Fruit fly (Drosophila melanogaster) whole organism, embryonic: ENCODE data around the gene Pxn.

Experiments used
- Atf3 ChIP-seq: fragments of 200-800 bp; sonication (Bioruptor generic); optimal IDR thresholded peaks from 3 replicates; lab custom pipeline; 2016; ENCODE audit warnings: missing biosample characterization, missing genetic modification characterization
- Awh ChIP-seq: fragments of 200-800 bp; sonication (Bioruptor generic); IDR thresholded peaks from 2 replicates; pipeline ENCODE4, ENCODE4 v1.3.6; 2022; ENCODE audit warnings: missing biosample characterization, missing genetic modification characterization
- Bdp1 ChIP-seq: fragments of 200-800 bp; sonication (Bioruptor generic); optimal IDR thresholded peaks from 3 replicates; lab custom pipeline; 2016; ENCODE audit warnings: missing biosample characterization, missing genetic modification characterization
- BtbVII ChIP-seq: fragments of 200-800 bp; sonication (Bioruptor generic); optimal IDR thresholded peaks from 3 replicates; lab custom pipeline; 2017; ENCODE audit warnings: missing biosample characterization, mild to moderate bottlenecking, missing genetic modification characterization
- CG10366 ChIP-seq: fragments of 200-800 bp; sonication (Bioruptor generic); IDR thresholded peaks from 2 replicates; pipeline ENCODE4 v1.3.6; 2022; ENCODE audit warnings: missing biosample characterization, missing genetic modification characterization
- CG17328 ChIP-seq: fragments of 200-800 bp; sonication (Bioruptor generic); IDR thresholded peaks from 2 replicates; pipeline ENCODE4 v1.3.6; 2022; ENCODE audit warnings: missing biosample characterization, missing genetic modification characterization
- CG1792 ChIP-seq: fragments of 200-800 bp; sonication (Bioruptor generic); optimal IDR thresholded peaks from 2 replicates; lab custom pipeline; 2016; ENCODE audit warnings: missing biosample characterization, missing genetic modification characterization
- CG2202 ChIP-seq: fragments of 200-800 bp; sonication (Bioruptor generic); optimal IDR thresholded peaks from 2 replicates; lab custom pipeline; 2018; ENCODE audit warnings: missing biosample characterization, mild to moderate bottlenecking, missing genetic modification characterization
- CG2678 ChIP-seq: fragments of 200-800 bp; sonication (Bioruptor generic); optimal IDR thresholded peaks from 3 replicates; lab custom pipeline; 2019; ENCODE audit warnings: missing biosample characterization, mild to moderate bottlenecking, missing genetic modification characterization, moderate library complexity
- CG31388 ChIP-seq: fragments of 200-800 bp; sonication (Bioruptor generic); optimal IDR thresholded peaks from 2 replicates; lab custom pipeline; 2016; ENCODE audit warnings: missing biosample characterization, missing genetic modification characterization
- CG3163 ChIP-seq: fragments of 200-800 bp; sonication (Bioruptor generic); optimal IDR thresholded peaks from 3 replicates; lab custom pipeline; 2016; ENCODE audit warnings: missing biosample characterization, missing genetic modification characterization
- CG3838 ChIP-seq: fragments of 200-800 bp; sonication (Bioruptor generic); optimal IDR thresholded peaks from 3 replicates; lab custom pipeline; 2016; ENCODE audit warnings: missing biosample characterization, missing genetic modification characterization
- CG6254 ChIP-seq: fragments of 200-800 bp; sonication (Bioruptor generic); optimal IDR thresholded peaks from 3 replicates; lab custom pipeline; 2017; ENCODE audit warnings: mild to moderate bottlenecking, missing biosample characterization, missing genetic modification reagents, missing genetic modification characterization
- CG6654 ChIP-seq: fragments of 200-800 bp; sonication (Bioruptor generic); optimal IDR thresholded peaks from 2 replicates; lab custom pipeline; 2017; ENCODE audit warnings: missing biosample characterization, mild to moderate bottlenecking, missing genetic modification characterization
- CG6765 ChIP-seq: fragments of 200-800 bp; sonication (Bioruptor generic); optimal IDR thresholded peaks from 3 replicates; lab custom pipeline; 2017; ENCODE audit warnings: missing biosample characterization, mild to moderate bottlenecking, missing genetic modification characterization
- CG8089 ChIP-seq: fragments of 200-800 bp; sonication (Bioruptor generic); optimal IDR thresholded peaks from 3 replicates; lab custom pipeline; 2016; ENCODE audit warnings: missing biosample characterization, missing genetic modification characterization
- CG8359 ChIP-seq: fragments of 200-800 bp; sonication (Bioruptor generic); optimal IDR thresholded peaks from 2 replicates; lab custom pipeline; 2017; ENCODE audit warnings: missing biosample characterization, mild to moderate bottlenecking, missing genetic modification characterization, borderline replicate concordance
- CTCF ChIP-seq: fragments of 200-800 bp; sonication (Bioruptor generic); optimal IDR thresholded peaks from 2 replicates; lab custom pipeline; 2017; ENCODE audit warnings: missing biosample characterization, mild to moderate bottlenecking, missing genetic modification characterization, moderate library complexity
- Chrac-16 ChIP-seq: fragments of 200-800 bp; sonication (Bioruptor generic); optimal IDR thresholded peaks from 3 replicates; lab custom pipeline; 2016; ENCODE audit warnings: missing biosample characterization, missing genetic modification characterization
- E2f1 ChIP-seq: fragments of 200-800 bp; sonication (Bioruptor generic); IDR thresholded peaks from 2 replicates; pipeline ENCODE4 v1.3.6; 2022; ENCODE audit warnings: missing biosample characterization, missing genetic modification characterization
- Hr78 ChIP-seq, 2 experiments: fragments of 200-800 bp in 1 of 2; fragments of >200 bp in 1 of 2; sonication (Bioruptor generic) in 1 of 2; optimal IDR thresholded peaks; 2 replicates each; lab custom pipeline; 2017 to 2019; ENCODE audit warnings: missing biosample characterization in 2 of 2, missing genetic modification characterization in 2 of 2, mild to moderate bottlenecking in 1 of 2, moderate library complexity in 1 of 2
- Jarid2 ChIP-seq: fragments of 200-800 bp; sonication (Bioruptor generic); optimal IDR thresholded peaks from 3 replicates; lab custom pipeline; 2017; ENCODE audit warnings: mild to moderate bottlenecking, missing biosample characterization, missing genetic modification reagents, missing genetic modification characterization
- MTF-1 ChIP-seq: fragments of 200-800 bp; sonication (Bioruptor generic); optimal IDR thresholded peaks from 2 replicates; lab custom pipeline; 2018; ENCODE audit warnings: missing biosample characterization, mild to moderate bottlenecking, missing genetic modification characterization, borderline replicate concordance
- NC2β ChIP-seq: fragments of 200-800 bp; sonication (Bioruptor generic); optimal IDR thresholded peaks from 2 replicates; lab custom pipeline; 2016; ENCODE audit warnings: missing biosample characterization, missing genetic modification characterization
- Nf-YC ChIP-seq: fragments of 200-800 bp; optimal IDR thresholded peaks from 3 replicates; lab custom pipeline; 2019; ENCODE audit warnings: missing biosample characterization, mild to moderate bottlenecking, missing genetic modification characterization, moderate library complexity
- Optix ChIP-seq: fragments of 200-800 bp; sonication (Bioruptor generic); IDR thresholded peaks from 3 replicates; pipeline ENCODE4 v1.3.6; 2022; ENCODE audit warnings: missing biosample characterization, missing genetic modification characterization
- Sin3A ChIP-seq: fragments of >200 bp; optimal IDR thresholded peaks from 2 replicates; lab custom pipeline; 2018
- Sox100B ChIP-seq: fragments of 200-800 bp; sonication (Bioruptor generic); optimal IDR thresholded peaks from 3 replicates; lab custom pipeline; 2018; ENCODE audit warnings: missing biosample characterization, mild to moderate bottlenecking, missing genetic modification characterization
- ash1 ChIP-seq: fragments of 200-800 bp; sonication (Bioruptor generic); optimal IDR thresholded peaks from 2 replicates; lab custom pipeline; 2018; ENCODE audit warnings: missing biosample characterization, mild to moderate bottlenecking, missing genetic modification characterization
- cad ChIP-seq: fragments of >200 bp; optimal IDR thresholded peaks from 2 replicates; lab custom pipeline; 2017; ENCODE audit warnings: missing biosample characterization, missing genetic modification characterization
- cato ChIP-seq: fragments of 200-800 bp; sonication (Bioruptor generic); optimal IDR thresholded peaks from 2 replicates; lab custom pipeline; 2016; ENCODE audit warnings: missing biosample characterization, missing genetic modification characterization, borderline replicate concordance
- dpn ChIP-seq, 2 experiments: fragments of 200-800 bp; sonication (Bioruptor generic); optimal IDR thresholded peaks; 3 replicates each; lab custom pipeline; 2016; ENCODE audit warnings: missing biosample characterization in 2 of 2, missing genetic modification characterization in 2 of 2
- fd102C ChIP-seq: fragments of 200-800 bp; sonication (Bioruptor generic); optimal IDR thresholded peaks from 2 replicates; lab custom pipeline; 2018; ENCODE audit warnings: missing biosample characterization, mild to moderate bottlenecking, missing genetic modification characterization, moderate library complexity
- gce ChIP-seq: fragments of 200-800 bp; sonication (Bioruptor generic); IDR thresholded peaks from 3 replicates; pipeline ENCODE4 v1.3.6; 2022; ENCODE audit warnings: missing biosample characterization, missing genetic modification characterization
- gcm2 ChIP-seq: fragments of 200-800 bp; sonication (Bioruptor generic); optimal IDR thresholded peaks from 2 replicates; lab custom pipeline; 2016; ENCODE audit warnings: missing biosample characterization, missing genetic modification characterization
- grn ChIP-seq: fragments of 200-800 bp; sonication (Bioruptor generic); optimal IDR thresholded peaks from 3 replicates; lab custom pipeline; 2017; ENCODE audit warnings: missing biosample characterization, missing genetic modification characterization
- gsb-n ChIP-seq: fragments of 200-800 bp; sonication (Bioruptor generic); optimal IDR thresholded peaks from 3 replicates; lab custom pipeline; 2018; ENCODE audit warnings: missing biosample characterization, mild to moderate bottlenecking, missing genetic modification characterization
- h ChIP-seq: fragments of >200 bp; optimal IDR thresholded peaks from 2 replicates; lab custom pipeline; 2017
- ham ChIP-seq: fragments of 200-800 bp; sonication (Bioruptor generic); IDR thresholded peaks from 2 replicates; pipeline ENCODE4 v1.3.6; 2022; ENCODE audit warnings: missing biosample characterization, missing genetic modification characterization
- insv ChIP-seq, 2 experiments: fragments of 200-800 bp; sonication (Bioruptor generic); optimal IDR thresholded peaks; 3 replicates each; lab custom pipeline; 2016 to 2018; ENCODE audit warnings: missing biosample characterization in 2 of 2, missing genetic modification characterization in 2 of 2
- lbe ChIP-seq: fragments of 200-800 bp; sonication (Bioruptor generic); optimal IDR thresholded peaks from 2 replicates; lab custom pipeline; 2016; ENCODE audit warnings: missing biosample characterization, mild to moderate bottlenecking, missing genetic modification characterization
- luna ChIP-seq: fragments of 200-800 bp; sonication (Bioruptor generic); optimal IDR thresholded peaks from 2 replicates; lab custom pipeline; 2016; ENCODE audit warnings: missing biosample characterization, missing genetic modification characterization
- pan ChIP-seq, 4 experiments: fragments of >200 bp in 3 of 4; fragments of 200-800 bp in 1 of 4; sonication (Bioruptor generic) in 1 of 4; optimal IDR thresholded peaks in 3 of 4; IDR thresholded peaks in 1 of 4; 2 replicates each; pipeline versions ENCODE4 v1.3.6 to Lab custom; 2017 to 2022; ENCODE audit warnings: missing biosample characterization in 2 of 4, missing genetic modification characterization in 2 of 4, mixed read lengths in 1 of 4
- pfk ChIP-seq: fragments of 200-800 bp; sonication (Bioruptor generic); optimal IDR thresholded peaks from 2 replicates; lab custom pipeline; 2018; ENCODE audit warnings: missing biosample characterization, mild to moderate bottlenecking, missing genetic modification characterization, moderate library complexity
- repo ChIP-seq: fragments of 200-800 bp; sonication (Bioruptor generic); optimal IDR thresholded peaks from 2 replicates; lab custom pipeline; 2016; ENCODE audit warnings: missing biosample characterization, missing genetic modification characterization
- run ChIP-seq: fragments of 200-800 bp; sonication (Bioruptor generic); optimal IDR thresholded peaks from 3 replicates; lab custom pipeline; 2018; ENCODE audit warnings: missing biosample characterization, mild to moderate bottlenecking, missing genetic modification characterization
- stwl ChIP-seq: fragments of 200-800 bp; sonication (Bioruptor generic); optimal IDR thresholded peaks from 3 replicates; lab custom pipeline; 2018; ENCODE audit warnings: missing biosample characterization, mild to moderate bottlenecking, missing genetic modification characterization, moderate library complexity
- tna ChIP-seq: fragments of 200-800 bp; sonication (Bioruptor generic); IDR thresholded peaks from 2 replicates; pipeline ENCODE4 v1.3.6; 2022; ENCODE audit warnings: missing biosample characterization, missing genetic modification characterization; ENCODE audit not compliant: partially characterized antibody
- trh ChIP-seq: fragments of 200-800 bp; sonication (Bioruptor generic); optimal IDR thresholded peaks from 2 replicates; lab custom pipeline; 2016; ENCODE audit warnings: missing biosample characterization, missing genetic modification characterization
- ttk ChIP-seq: fragments of 200-800 bp; sonication (Bioruptor generic); IDR thresholded peaks from 2 replicates; pipeline ENCODE4 v2.1.2; 2022; ENCODE audit warnings: missing biosample characterization, missing genetic modification characterization
- unpg ChIP-seq: fragments of 200-800 bp; sonication (Bioruptor generic); optimal IDR thresholded peaks from 3 replicates; lab custom pipeline; 2018; ENCODE audit warnings: missing biosample characterization, mild to moderate bottlenecking, missing genetic modification characterization, moderate library complexity
- yki ChIP-seq: fragments of >200 bp; optimal IDR thresholded peaks from 3 replicates; lab custom pipeline; 2018

Gene Pxn

DNA sequence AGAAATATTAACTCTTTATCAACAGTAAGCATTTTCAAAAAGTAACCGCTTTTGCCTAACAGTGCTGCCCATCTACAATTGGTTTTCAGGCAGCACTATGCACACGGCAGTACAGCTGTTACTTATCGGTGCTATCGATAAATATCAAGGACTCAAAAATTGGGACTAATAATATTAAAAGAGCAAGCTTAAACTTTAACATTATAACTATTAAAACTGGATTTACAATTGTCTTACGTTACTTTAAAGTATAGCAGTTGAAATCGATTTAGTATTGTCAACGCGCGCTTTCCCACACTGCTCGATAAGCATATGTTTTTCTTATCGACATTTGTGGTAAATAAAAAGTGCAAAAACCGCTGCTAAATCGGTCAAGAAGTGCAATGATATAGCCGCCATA lies 1.5 kb upstream of the Pxn start, which contains the start of the genes CG42245 and MEP-1 (continued):
- TF ChIP-seq Optix (GFP tag; lab: Robert Waterston, UW) (no peak), tna (GFP tag; lab: Robert Waterston, UW) (0 out of 2 replicates have a peak, but pooled peaks have one; percentile 61), Nf-YC (tag; lab: Kevin White, UChicago) (no peak), BtbVII (no peak), gsb-n (tag; lab: Kevin White, UChicago) (no peak), luna (peak; percentile 7), dpn (GFP tag; optimal IDR thresholded peaks at IDR 0.05; lab: Kevin White, UChicago) (peak; percentile 52 to 61), cad (GFP tag; lab: Kevin White, UChicago) (no peak), CG3838 (GFP tag; lab: Kevin White, UChicago) (no peak), ttk (GFP tag; lab: Robert Waterston, UW) (no peak), trh (GFP tag; lab: Kevin White, UChicago) (no peak), pan (optimal IDR thresholded peaks at IDR 0.05; lab: Kevin White, UChicago) (no peak), pan (GFP tag; optimal IDR thresholded peaks at IDR 0.05 in 1 of 2, IDR thresholded peaks at IDR 0.05 in 1 of 2) (peak in 1 of 2 experiments; percentile 21), Jarid2 (GFP tag; lab: Kevin White, UChicago) (no peak), Atf3 (peak; percentile 22), Sin3A (peak; percentile 53), cato (GFP tag; lab: Kevin White, UChicago) (peak; percentile 23), MTF-1 (GFP tag; lab: Kevin White, UChicago) (peak; percentile 26), fd102C (GFP tag; lab: Kevin White, UChicago) (no peak), repo (GFP tag; lab: Kevin White, UChicago) (no peak), ash1 (GFP tag; lab: Kevin White, UChicago) (no peak), CG10366 (no peak), insv (GFP tag; optimal IDR thresholded peaks at IDR 0.05; lab: Kevin White, UChicago) (peak in 1 of 2 experiments; percentile 34), CG6654 (GFP tag; lab: Kevin White, UChicago) (no peak), Hr78 (GFP tag; optimal IDR thresholded peaks at IDR 0.05; lab: Kevin White, UChicago) (no peak), yki (no peak), CG8089 (peak; percentile 6), h (lab: Kevin White, UChicago) (no peak), CG2202 (tag; lab: Kevin White, UChicago) (no peak), CG17328 (no peak), CG6765 (GFP tag; lab: Kevin White, UChicago) (no peak), lbe (GFP tag; lab: Kevin White, UChicago) (peak; percentile 74), CG1792 (GFP tag; lab: Kevin White, UChicago) (peak; percentile 45), CG31388 (GFP tag; lab: Kevin White, UChicago) (peak; percentile 20), Awh (GFP tag; lab: Robert Waterston, UW) (no peak), ham (no peak), Bdp1 (GFP tag; lab: Kevin White, UChicago) (peak; percentile 14), gce (no peak), run (peak; percentile 34), pfk (GFP tag; lab: Kevin White, UChicago) (no peak), CTCF (no peak), stwl (peak; percentile 95), CG3163 (GFP tag; lab: Kevin White, UChicago) (peak; percentile 47), E2f1 (no peak), Chrac-16 (peak; percentile 34), CG2678 (no peak), grn (no peak), unpg (peak; percentile 47), CG8359 (GFP tag; lab: Kevin White, UChicago) (no peak), CG6254 (GFP tag; lab: Kevin White, UChicago) (no peak), NC2β (peak; percentile 53), Sox100B (GFP tag; lab: Kevin White, UChicago) (peak; percentile 30), gcm2 (GFP tag; lab: Kevin White, UChicago) (peak; percentile 61)
